Fruit fly (Drosophila melanogaster) whole organism, embryonic: ENCODE results near the gene CCHa2.

Experiments used
- Antp ChIP-seq: fragments of 200-800 bp; sonication (Bioruptor generic); optimal IDR thresholded peaks from 3 replicates; lab custom pipeline; 2016; ENCODE audit warnings: missing biosample characterization, missing genetic modification characterization
- Bteb2 ChIP-seq: fragments of 200-800 bp; sonication (Bioruptor generic); optimal IDR thresholded peaks from 2 replicates; lab custom pipeline; 2016; ENCODE audit warnings: missing biosample characterization, missing genetic modification characterization
- CG10462 ChIP-seq: fragments of 200-800 bp; sonication (Bioruptor generic); optimal IDR thresholded peaks from 2 replicates; lab custom pipeline; 2016; ENCODE audit warnings: missing biosample characterization, missing genetic modification characterization
- CG11560 ChIP-seq: fragments of 200-800 bp; sonication (Bioruptor generic); IDR thresholded peaks from 3 replicates; pipeline ENCODE4 v1.3.6; 2022; ENCODE audit warnings: missing biosample characterization, missing genetic modification characterization
- CG15073 ChIP-seq: fragments of 200-800 bp; sonication (Bioruptor generic); optimal IDR thresholded peaks from 2 replicates; lab custom pipeline; 2016; ENCODE audit warnings: missing biosample characterization, missing genetic modification characterization
- CG15479 ChIP-seq: fragments of 200-800 bp; sonication (Bioruptor generic); optimal IDR thresholded peaks from 3 replicates; lab custom pipeline; 2019; ENCODE audit warnings: missing biosample characterization, mild to moderate bottlenecking, missing genetic modification characterization, moderate library complexity
- CG17361 ChIP-seq: fragments of 200-800 bp; sonication (Bioruptor generic); IDR thresholded peaks from 3 replicates; pipeline ENCODE4 v1.3.6; 2022; ENCODE audit warnings: missing biosample characterization, missing genetic modification characterization
- CG18599 ChIP-seq: fragments of 200-800 bp; sonication (Bioruptor generic); optimal IDR thresholded peaks from 3 replicates; lab custom pipeline; 2017; ENCODE audit warnings: missing biosample characterization, missing genetic modification characterization, mild to moderate bottlenecking, moderate library complexity, missing genetic modification reagents
- CG18619 ChIP-seq: fragments of 200-800 bp; sonication (Bioruptor generic); optimal IDR thresholded peaks from 3 replicates; lab custom pipeline; 2017; ENCODE audit warnings: missing biosample characterization, mild to moderate bottlenecking, missing genetic modification characterization
- CG2116 ChIP-seq: fragments of 200-800 bp; sonication (Bioruptor generic); optimal IDR thresholded peaks from 3 replicates; lab custom pipeline; 2018; ENCODE audit warnings: missing biosample characterization, mild to moderate bottlenecking, missing genetic modification characterization
- CG2202 ChIP-seq: fragments of 200-800 bp; sonication (Bioruptor generic); optimal IDR thresholded peaks from 2 replicates; lab custom pipeline; 2018; ENCODE audit warnings: missing biosample characterization, mild to moderate bottlenecking, missing genetic modification characterization
- CG32767 ChIP-seq: fragments of 200-800 bp; sonication (Bioruptor generic); IDR thresholded peaks from 2 replicates; pipeline ENCODE4 v1.3.6; 2022; ENCODE audit warnings: missing biosample characterization, missing genetic modification characterization
- CG5180 ChIP-seq: fragments of 200-800 bp; sonication (Bioruptor generic); optimal IDR thresholded peaks from 3 replicates; lab custom pipeline; 2017; ENCODE audit warnings: missing biosample characterization, missing genetic modification characterization, mild to moderate bottlenecking, moderate library complexity, missing genetic modification reagents
- CG6791 ChIP-seq: fragments of 200-800 bp; sonication (Bioruptor generic); IDR thresholded peaks from 3 replicates; pipeline ENCODE4 v1.3.6; 2022; ENCODE audit warnings: missing biosample characterization, missing genetic modification characterization; ENCODE audit not compliant: partially characterized antibody
- CG7271 ChIP-seq: fragments of 200-800 bp; sonication (Bioruptor generic); optimal IDR thresholded peaks from 2 replicates; lab custom pipeline; 2018; ENCODE audit warnings: missing biosample characterization, mild to moderate bottlenecking, missing genetic modification characterization, moderate library complexity
- CG7987 ChIP-seq: fragments of 200-800 bp; sonication (Bioruptor generic); optimal IDR thresholded peaks from 2 replicates; lab custom pipeline; 2018; ENCODE audit warnings: missing biosample characterization, mild to moderate bottlenecking, missing genetic modification characterization, moderate library complexity
- CG8388 ChIP-seq: fragments of 200-800 bp; sonication (Bioruptor generic); optimal IDR thresholded peaks from 2 replicates; lab custom pipeline; 2019; ENCODE audit warnings: missing biosample characterization, mild to moderate bottlenecking, missing genetic modification characterization, moderate library complexity
- CG8478 ChIP-seq: fragments of >200 bp; optimal IDR thresholded peaks from 2 replicates; lab custom pipeline; 2018
- CHES-1-like ChIP-seq: fragments of 200-800 bp; sonication (Bioruptor generic); optimal IDR thresholded peaks from 2 replicates; lab custom pipeline; 2016; ENCODE audit warnings: missing biosample characterization, missing genetic modification characterization
- CoRest ChIP-seq: fragments of 200-800 bp; sonication (Bioruptor generic); optimal IDR thresholded peaks from 3 replicates; lab custom pipeline; 2018; ENCODE audit warnings: missing biosample characterization, mild to moderate bottlenecking, missing genetic modification characterization, moderate library complexity
- ERR ChIP-seq: fragments of 200-800 bp; sonication (Bioruptor generic); optimal IDR thresholded peaks from 2 replicates; lab custom pipeline; 2016; ENCODE audit warnings: missing biosample characterization, missing genetic modification characterization
- GATAe ChIP-seq: fragments of 200-800 bp; sonication (Bioruptor generic); conservative IDR thresholded peaks from 2 replicates; pipeline ENCODE4 v1.3.6; 2022; ENCODE audit warnings: missing biosample characterization, missing genetic modification characterization
- MESR4 ChIP-seq: fragments of 200-800 bp; sonication (Bioruptor generic); optimal IDR thresholded peaks from 2 replicates; lab custom pipeline; 2018; ENCODE audit warnings: missing biosample characterization, mild to moderate bottlenecking, missing genetic modification characterization, moderate library complexity
- MTF-1 ChIP-seq: fragments of 200-800 bp; sonication (Bioruptor generic); optimal IDR thresholded peaks from 2 replicates; lab custom pipeline; 2018; ENCODE audit warnings: missing biosample characterization, mild to moderate bottlenecking, missing genetic modification characterization, borderline replicate concordance
- Med ChIP-seq: fragments of 200-800 bp; sonication (Bioruptor generic); peaks from one replicate; lab custom pipeline; 2016; ENCODE audit warnings: missing biosample characterization, missing genetic modification characterization, mild to moderate bottlenecking, inconsistent platforms, moderate library complexity
- NFAT ChIP-seq: fragments of 200-800 bp; sonication (Bioruptor generic); IDR thresholded peaks from 2 replicates; pipeline ENCODE4 v1.3.6; 2022; ENCODE audit warnings: missing biosample characterization, missing genetic modification characterization
- PHDP ChIP-seq: fragments of 200-800 bp; sonication (Bioruptor generic); optimal IDR thresholded peaks from 3 replicates; lab custom pipeline; 2018; ENCODE audit warnings: missing biosample characterization, mild to moderate bottlenecking, missing genetic modification characterization, moderate library complexity
- Rfx ChIP-seq: fragments of 200-800 bp; sonication (Bioruptor generic); IDR thresholded peaks from 2 replicates; pipeline ENCODE4 v1.3.6; 2022; ENCODE audit warnings: missing biosample characterization, missing genetic modification characterization
- Six4 ChIP-seq: fragments of 200-800 bp; sonication (Bioruptor generic); optimal IDR thresholded peaks from 2 replicates; lab custom pipeline; 2016; ENCODE audit warnings: missing biosample characterization, missing genetic modification characterization
- Spps ChIP-seq: fragments of 200-800 bp; sonication (Bioruptor generic); optimal IDR thresholded peaks from 2 replicates; lab custom pipeline; 2018; ENCODE audit warnings: missing biosample characterization, mild to moderate bottlenecking, missing genetic modification characterization
- Stat92E ChIP-seq, 3 experiments: fragments of >200 bp in 2 of 3; fragments of 200-800 bp in 1 of 3; sonication (Bioruptor generic) in 1 of 3; optimal IDR thresholded peaks; 2 replicates each; lab custom pipeline; 2017 to 2019; ENCODE audit warnings: missing biosample characterization in 3 of 3, missing genetic modification characterization in 3 of 3, mild to moderate bottlenecking in 1 of 3, moderate library complexity in 1 of 3
- Trl ChIP-seq, 3 experiments: fragments of >200 bp in 2 of 3; fragments of 200-800 bp in 1 of 3; sonication (Bioruptor generic) in 1 of 3; optimal IDR thresholded peaks; 2 replicates in 1 of 3; 3 replicates in 2 of 3; lab custom pipeline; 2016 to 2017; ENCODE audit warnings: missing biosample characterization in 1 of 3, missing genetic modification characterization in 1 of 3
- Xbp1 ChIP-seq: fragments of 200-800 bp; sonication (Bioruptor generic); optimal IDR thresholded peaks from 3 replicates; lab custom pipeline; 2016; ENCODE audit warnings: missing biosample characterization, mild to moderate bottlenecking, missing genetic modification characterization
- croc ChIP-seq: fragments of 200-800 bp; sonication (Bioruptor generic); conservative IDR thresholded peaks from 3 replicates; pipeline ENCODE4 v1.3.6; 2022; ENCODE audit warnings: missing biosample characterization, missing genetic modification characterization
- dpn ChIP-seq, 2 experiments: fragments of 200-800 bp; sonication (Bioruptor generic); optimal IDR thresholded peaks; 3 replicates each; lab custom pipeline; 2016; ENCODE audit warnings: missing biosample characterization in 2 of 2, missing genetic modification characterization in 2 of 2
- gem ChIP-seq: fragments of 200-800 bp; sonication (Bioruptor generic); optimal IDR thresholded peaks from 2 replicates; lab custom pipeline; 2019; ENCODE audit warnings: missing biosample characterization, mild to moderate bottlenecking, missing genetic modification characterization, moderate library complexity
- hbn ChIP-seq: fragments of 200-800 bp; sonication (Bioruptor generic); IDR thresholded peaks from 2 replicates; pipeline ENCODE4 v1.3.6; 2022; ENCODE audit warnings: missing biosample characterization, missing genetic modification characterization; ENCODE audit not compliant: partially characterized antibody
- hkb ChIP-seq, 2 experiments: fragments of 200-800 bp in 1 of 2; fragments of >200 bp in 1 of 2; sonication (Bioruptor generic) in 1 of 2; IDR thresholded peaks in 1 of 2; optimal IDR thresholded peaks in 1 of 2; 2 replicates each; pipeline versions ENCODE4 v1.3.6 to Lab custom; 2017 to 2022; ENCODE audit warnings: missing biosample characterization in 1 of 2, missing genetic modification characterization in 1 of 2
- hth ChIP-seq: fragments of >200 bp; optimal IDR thresholded peaks from 2 replicates; lab custom pipeline; 2017; ENCODE audit warnings: inconsistent platforms
- insv ChIP-seq, 2 experiments: fragments of 200-800 bp; sonication (Bioruptor generic); optimal IDR thresholded peaks; 3 replicates each; lab custom pipeline; 2016 to 2018; ENCODE audit warnings: missing biosample characterization in 2 of 2, missing genetic modification characterization in 2 of 2
- lab ChIP-seq: fragments of 200-800 bp; sonication (Bioruptor generic); optimal IDR thresholded peaks from 3 replicates; lab custom pipeline; 2017; ENCODE audit warnings: missing biosample characterization, missing genetic modification characterization, mild to moderate bottlenecking, moderate library complexity, missing genetic modification reagents
- onecut ChIP-seq: fragments of 200-800 bp; sonication (Bioruptor generic); IDR thresholded peaks from 2 replicates; pipeline ENCODE4 v1.3.6; 2022; ENCODE audit warnings: missing biosample characterization, missing genetic modification characterization
- otp ChIP-seq: fragments of 200-800 bp; sonication (Bioruptor generic); IDR thresholded peaks from 3 replicates; pipeline ENCODE4, ENCODE4 v1.3.6; 2022; ENCODE audit warnings: missing biosample characterization, missing genetic modification characterization
- row ChIP-seq: fragments of 200-800 bp; sonication (Bioruptor generic); IDR thresholded peaks from 3 replicates; pipeline ENCODE4 v1.3.6; 2022; ENCODE audit warnings: missing biosample characterization, missing genetic modification characterization
- shn ChIP-seq: fragments of 200-800 bp; sonication (Bioruptor generic); optimal IDR thresholded peaks from 3 replicates; lab custom pipeline; 2016; ENCODE audit warnings: missing biosample characterization, missing genetic modification characterization
- sna ChIP-seq: fragments of 200-800 bp; sonication (Bioruptor generic); IDR thresholded peaks from 2 replicates; pipeline ENCODE4 v1.3.6; 2022; ENCODE audit warnings: missing biosample characterization, missing genetic modification characterization; ENCODE audit not compliant: partially characterized antibody
- stwl ChIP-seq: fragments of 200-800 bp; sonication (Bioruptor generic); optimal IDR thresholded peaks from 3 replicates; lab custom pipeline; 2018; ENCODE audit warnings: missing biosample characterization, mild to moderate bottlenecking, missing genetic modification characterization, moderate library complexity
- twi ChIP-seq: fragments of 200-800 bp; optimal IDR thresholded peaks from 2 replicates; lab custom pipeline; 2019; ENCODE audit warnings: missing biosample characterization, mild to moderate bottlenecking, missing genetic modification characterization, moderate library complexity
- zf30C ChIP-seq: fragments of 200-800 bp; sonication (Bioruptor generic); optimal IDR thresholded peaks from 3 replicates; lab custom pipeline; 2018; ENCODE audit warnings: missing biosample characterization, mild to moderate bottlenecking, missing genetic modification characterization

Gene CCHa2

DNA sequence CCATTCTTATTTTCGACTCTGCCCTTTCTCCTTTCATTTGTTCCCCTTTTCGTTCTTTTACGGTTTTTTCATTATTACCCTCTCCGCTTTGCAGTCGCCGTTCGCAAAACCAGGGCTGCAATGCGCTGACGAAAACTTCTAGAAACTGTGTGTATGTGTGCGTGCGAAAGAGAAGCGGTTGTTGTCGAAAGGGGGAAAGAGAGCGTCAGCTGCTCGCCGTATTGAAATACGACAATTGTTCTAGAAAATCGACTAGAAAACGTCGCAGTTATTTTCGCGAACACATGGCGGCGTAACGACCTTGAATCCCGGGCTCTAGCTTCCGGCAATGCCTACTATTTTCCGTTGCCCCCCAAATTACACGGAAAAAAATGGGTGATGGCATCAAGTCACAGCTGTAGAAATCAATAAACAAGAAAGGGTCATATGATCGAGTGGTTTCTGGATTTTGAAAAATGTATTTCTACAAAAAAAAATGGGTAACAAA, 12.3 kb downstream of the CCHa2 start (continued):
- TF ChIP-seq CG6791 (GFP tag; lab: Robert Waterston, UW) = 0 out of 3 replicates have a peak, but pooled peaks have one; percentile 13
- no peak for TF ChIP-seq MTF-1 (GFP tag; lab: Kevin White, UChicago)
- peak; percentile 20 for TF ChIP-seq shn
- peak; percentile 7 for TF ChIP-seq stwl (tag; lab: Kevin White, UChicago)
- peak; percentile 27 for TF ChIP-seq CoRest (tag; lab: Kevin White, UChicago)
- TF ChIP-seq lab (GFP tag; lab: Kevin White, UChicago) = no peak
- no peak for TF ChIP-seq CG11560 (tag; lab: Robert Waterston, UW)
- TF ChIP-seq CG7987 (GFP tag; lab: Kevin White, UChicago) = peak; percentile 1
- no peak for TF ChIP-seq Xbp1 (GFP tag; lab: Kevin White, UChicago)
- TF ChIP-seq CG18619 (GFP tag; lab: Kevin White, UChicago) = peak; percentile 16
- TF ChIP-seq MESR4 (GFP tag; lab: Kevin White, UChicago) = peak; percentile 16
- peak in 1 of 2 experiments; percentile 22 for TF ChIP-seq dpn (GFP tag; optimal IDR thresholded peaks at IDR 0.05; lab: Kevin White, UChicago)
- no peak for TF ChIP-seq CG8388
- TF ChIP-seq CG8478 (lab: Kevin White, UChicago) = peak; percentile 40
- TF ChIP-seq NFAT (GFP tag; lab: Robert Waterston, UW) = peak; percentile 34; the same call in 1 of the 2 replicates
- no peak for TF ChIP-seq CG7271
- TF ChIP-seq onecut (GFP tag; lab: Robert Waterston, UW) = no peak; the same call in 1 of the 2 replicates
- no peak for TF ChIP-seq CG15073 (GFP tag; lab: Kevin White, UChicago)
- TF ChIP-seq CG5180 (GFP tag; lab: Kevin White, UChicago) = no peak
- TF ChIP-seq Med (GFP tag; lab: Kevin White, UChicago) = peak; percentile 92
- no peak for TF ChIP-seq croc (GFP tag; lab: Robert Waterston, UW)
- TF ChIP-seq CG2116 (GFP tag; lab: Kevin White, UChicago) = no peak
- no peak for TF ChIP-seq CG10462 (GFP tag; lab: Kevin White, UChicago)
- peak; percentile 45; the same call in 1 of the 2 replicates for TF ChIP-seq CG32767
- TF ChIP-seq Six4 (GFP tag; lab: Kevin White, UChicago) = peak; percentile 5
- no peak for TF ChIP-seq Spps (tag; lab: Kevin White, UChicago)
- TF ChIP-seq insv (GFP tag; optimal IDR thresholded peaks at IDR 0.05; lab: Kevin White, UChicago) = no peak
- TF ChIP-seq Bteb2 (GFP tag; lab: Kevin White, UChicago) = peak; percentile 7
- peak; percentile 43 to 62 for TF ChIP-seq Trl (optimal IDR thresholded peaks at IDR 0.05; lab: Kevin White, UChicago)
- TF ChIP-seq Trl (GFP tag; optimal IDR thresholded peaks at IDR 0.05; lab: Kevin White, UChicago) = no peak
- TF ChIP-seq twi = peak; percentile 1
- no peak for TF ChIP-seq CHES-1-like (GFP tag; lab: Kevin White, UChicago)
- peak; percentile 33; the same call in 1 of the 3 replicates for TF ChIP-seq row (GFP tag; lab: Robert Waterston, UW)
- TF ChIP-seq CG17361 (GFP tag; lab: Robert Waterston, UW) = no peak
- no peak for TF ChIP-seq ERR
- TF ChIP-seq PHDP (tag; lab: Kevin White, UChicago) = peak; percentile 43
- TF ChIP-seq CG2202 (tag; lab: Kevin White, UChicago) = no peak
- TF ChIP-seq Stat92E (GFP tag; optimal IDR thresholded peaks at IDR 0.05; lab: Kevin White, UChicago) = no peak
- no peak for TF ChIP-seq otp (GFP tag; lab: Robert Waterston, UW)
- peak; percentile 86 for TF ChIP-seq zf30C (GFP tag; lab: Kevin White, UChicago)
- TF ChIP-seq hth (lab: Kevin White, UChicago) = no peak
- TF ChIP-seq Rfx (GFP tag; lab: Robert Waterston, UW) = peak; percentile 46; the same call in 1 of the 2 replicates
- peak; percentile 12 for TF ChIP-seq CG15479 (GFP tag; lab: Kevin White, UChicago)
- TF ChIP-seq sna (GFP tag; lab: Robert Waterston, UW) = no peak
- no peak for TF ChIP-seq hkb (optimal IDR thresholded peaks at IDR 0.05; lab: Kevin White, UChicago)
- 0 out of 2 replicates have a peak, but pooled peaks have one; percentile 6 for TF ChIP-seq hkb (GFP tag; IDR thresholded peaks at IDR 0.05; lab: Robert Waterston, UW)
- TF ChIP-seq hbn (GFP tag; lab: Robert Waterston, UW) = 0 out of 2 replicates have a peak, but pooled peaks have one; percentile 34
- no peak for TF ChIP-seq Antp (GFP tag; lab: Kevin White, UChicago)
- no peak for TF ChIP-seq gem (tag; lab: Kevin White, UChicago)
- no peak for TF ChIP-seq GATAe (GFP tag; lab: Robert Waterston, UW)
- TF ChIP-seq CG18599 (GFP tag; lab: Kevin White, UChicago) = no peak
